Fruit fly (Drosophila melanogaster) whole organism, adult: Measurements from ENCODE around the gene eloF.

Source experiments
- CG11617 ChIP-seq: fragments of 200-800 bp; sonication (Bioruptor generic); optimal IDR thresholded peaks from 2 replicates; lab custom pipeline; 2017; ENCODE audit warnings: mild to moderate bottlenecking, missing biosample characterization, missing genetic modification reagents, missing genetic modification characterization
- CG12768 ChIP-seq: fragments of 200-800 bp; sonication (Bioruptor generic); optimal IDR thresholded peaks from 2 replicates; lab custom pipeline; 2017; ENCODE audit warnings: missing biosample characterization, missing genetic modification characterization, mild to moderate bottlenecking, moderate library complexity, missing genetic modification reagents
- CG14711 ChIP-seq: fragments of 200-800 bp; sonication (Bioruptor generic); optimal IDR thresholded peaks from 2 replicates; lab custom pipeline; 2018; ENCODE audit warnings: missing biosample characterization, mild to moderate bottlenecking, missing genetic modification characterization, moderate library complexity
- CG1620 ChIP-seq: fragments of 200-800 bp; sonication (Bioruptor generic); optimal IDR thresholded peaks from 2 replicates; lab custom pipeline; 2016; ENCODE audit warnings: missing biosample characterization, missing genetic modification characterization
- CG33017 ChIP-seq: fragments of 200-800 bp; sonication (Bioruptor generic); optimal IDR thresholded peaks from 2 replicates; lab custom pipeline; 2018; ENCODE audit warnings: missing biosample characterization, mild to moderate bottlenecking, missing genetic modification characterization, moderate library complexity
- CG5204 ChIP-seq: fragments of 200-800 bp; sonication (Bioruptor generic); optimal IDR thresholded peaks from 2 replicates; lab custom pipeline; 2016; ENCODE audit warnings: missing biosample characterization, missing genetic modification characterization
- CG7045 ChIP-seq: fragments of 200-800 bp; sonication (Bioruptor generic); optimal IDR thresholded peaks from 2 replicates; lab custom pipeline; 2017; ENCODE audit warnings: missing biosample characterization, mild to moderate bottlenecking, missing genetic modification characterization
- CG7101 ChIP-seq: fragments of 200-800 bp; sonication (Bioruptor generic); optimal IDR thresholded peaks from 2 replicates; lab custom pipeline; 2018; ENCODE audit warnings: missing biosample characterization, mild to moderate bottlenecking, missing genetic modification characterization, moderate library complexity
- Clk ChIP-seq: fragments of 200-800 bp; sonication (Bioruptor generic); optimal IDR thresholded peaks from 2 replicates; lab custom pipeline; 2017; ENCODE audit warnings: missing biosample characterization, missing genetic modification characterization
- Crg-1 ChIP-seq: fragments of 200-800 bp; sonication (Bioruptor generic); optimal IDR thresholded peaks from 2 replicates; lab custom pipeline; 2016; ENCODE audit warnings: missing biosample characterization, missing genetic modification characterization
- Hr96 ChIP-seq: fragments of 200-800 bp; sonication (Bioruptor generic); optimal IDR thresholded peaks from 2 replicates; lab custom pipeline; 2016; ENCODE audit warnings: missing biosample characterization, missing genetic modification characterization
- Mnt ChIP-seq: fragments of 200-800 bp; sonication (Bioruptor generic); optimal IDR thresholded peaks from 2 replicates; lab custom pipeline; 2016; ENCODE audit warnings: missing biosample characterization, mild to moderate bottlenecking, missing genetic modification characterization
- bab1 ChIP-seq: fragments of 200-800 bp; sonication (Bioruptor generic); optimal IDR thresholded peaks from 3 replicates; lab custom pipeline; 2019; ENCODE audit warnings: missing biosample characterization, mild to moderate bottlenecking, missing genetic modification characterization, moderate library complexity
- cic ChIP-seq: fragments of 200-800 bp; sonication (Bioruptor generic); optimal IDR thresholded peaks from 2 replicates; lab custom pipeline; 2017; ENCODE audit warnings: missing biosample characterization, mild to moderate bottlenecking, missing genetic modification characterization, moderate library complexity
- cnc ChIP-seq, 2 experiments: fragments of >200 bp; optimal IDR thresholded peaks; 2 replicates each; lab custom pipeline; 2017
- kay ChIP-seq: fragments of 200-800 bp; sonication (Bioruptor generic); peaks from one replicate; lab custom pipeline; 2016; ENCODE audit warnings: missing biosample characterization, missing genetic modification characterization, borderline replicate concordance
- ovo ChIP-seq: fragments of 200-800 bp; sonication (Bioruptor generic); optimal IDR thresholded peaks from 2 replicates; lab custom pipeline; 2016; ENCODE audit warnings: missing biosample characterization, missing genetic modification characterization
- pad ChIP-seq: fragments of 200-800 bp; sonication (Bioruptor generic); optimal IDR thresholded peaks from 3 replicates; lab custom pipeline; 2017; ENCODE audit warnings: missing biosample characterization, missing genetic modification characterization, mild to moderate bottlenecking, moderate library complexity, missing genetic modification reagents
- tj ChIP-seq: fragments of 200-800 bp; sonication (Bioruptor generic); optimal IDR thresholded peaks from 3 replicates; lab custom pipeline; 2017; ENCODE audit warnings: missing biosample characterization, mild to moderate bottlenecking, missing genetic modification characterization, moderate library complexity
- toe ChIP-seq: fragments of 200-800 bp; sonication (Bioruptor generic); optimal IDR thresholded peaks from 2 replicates; lab custom pipeline; 2016; ENCODE audit warnings: missing biosample characterization, missing genetic modification characterization

eloF gene

dm6 chr3R:9774821-9775220 is 39.1 kb upstream of the eloF start, which contains the start of gene topi:
Gene topi, plus strand, starts transcription at chr3R:9775121.
- TF ChIP-seq CG1620 (GFP tag; lab: Kevin White, UChicago) (no peak), CG7045 (GFP tag; lab: Kevin White, UChicago) (no peak), kay (GFP tag; lab: Kevin White, UChicago) (no peak), Mnt (GFP tag; lab: Kevin White, UChicago) (no peak), cnc (optimal IDR thresholded peaks at IDR 0.05; lab: Kevin White, UChicago) (no peak), tj (no peak), toe (GFP tag; lab: Kevin White, UChicago) (no peak), CG14711 (tag; lab: Kevin White, UChicago) (no peak), pad (GFP tag; lab: Kevin White, UChicago) (no peak), CG5204 (no peak)

dm6 chr3R:9777941-9778360 is 36.0 kb upstream of the eloF start, which contains the start of gene RpS29:
Gene RpS29, plus strand, starts transcription at chr3R:9778042.
- peak; percentile 83 for TF ChIP-seq CG11617
- peak; percentile 50 for TF ChIP-seq tj
- no peak for TF ChIP-seq cnc (optimal IDR thresholded peaks at IDR 0.05; lab: Kevin White, UChicago)
- TF ChIP-seq CG14711 (tag; lab: Kevin White, UChicago) = peak; percentile 69
- TF ChIP-seq Mnt (GFP tag; lab: Kevin White, UChicago) = peak; percentile 90
- peak; percentile 86 for TF ChIP-seq CG7101 (tag; lab: Kevin White, UChicago)
- TF ChIP-seq CG7045 (GFP tag; lab: Kevin White, UChicago) = peak; percentile 42
- TF ChIP-seq Clk = peak; percentile 62
- TF ChIP-seq pad (GFP tag; lab: Kevin White, UChicago) = peak; percentile 71
- peak; percentile 92 for TF ChIP-seq toe (GFP tag; lab: Kevin White, UChicago)
- TF ChIP-seq ovo (GFP tag; lab: Kevin White, UChicago) = peak; percentile 73
- peak; percentile 53 for TF ChIP-seq CG33017
- TF ChIP-seq Hr96 = peak; percentile 87
- no peak for TF ChIP-seq kay (GFP tag; lab: Kevin White, UChicago)
- TF ChIP-seq cic (GFP tag; lab: Kevin White, UChicago) = peak; percentile 74
- peak; percentile 70 for TF ChIP-seq CG12768 (GFP tag; lab: Kevin White, UChicago)
- peak; percentile 93 for TF ChIP-seq bab1 (GFP tag; lab: Kevin White, UChicago)
- peak; percentile 94 for TF ChIP-seq CG1620 (GFP tag; lab: Kevin White, UChicago)
- peak; percentile 93 for TF ChIP-seq Crg-1 (GFP tag; lab: Kevin White, UChicago)
- no peak for TF ChIP-seq CG5204

dm6 chr3R:9779764-9780163 is 34.2 kb upstream of the eloF start, which contains the start of gene CG12947:
Gene CG12947, plus strand, starts transcription at chr3R:9780064.
- TF ChIP-seq cnc (optimal IDR thresholded peaks at IDR 0.05; lab: Kevin White, UChicago) (no peak), cic (GFP tag; lab: Kevin White, UChicago) (no peak), CG33017 (no peak), pad (GFP tag; lab: Kevin White, UChicago) (no peak), Mnt (GFP tag; lab: Kevin White, UChicago) (no peak), Hr96 (no peak), toe (GFP tag; lab: Kevin White, UChicago) (no peak), CG11617 (no peak), CG14711 (tag; lab: Kevin White, UChicago) (no peak), CG12768 (GFP tag; lab: Kevin White, UChicago) (no peak), Crg-1 (GFP tag; lab: Kevin White, UChicago) (no peak), bab1 (GFP tag; lab: Kevin White, UChicago) (no peak), CG7101 (tag; lab: Kevin White, UChicago) (no peak), kay (GFP tag; lab: Kevin White, UChicago) (no peak), CG7045 (GFP tag; lab: Kevin White, UChicago) (no peak), Clk (no peak)

- TF ChIP-seq tj (no peak), CG7101 (tag; lab: Kevin White, UChicago) (peak; percentile 16), toe (GFP tag; lab: Kevin White, UChicago) (no peak), CG33017 (peak; percentile 37), kay (GFP tag; lab: Kevin White, UChicago) (no peak), bab1 (GFP tag; lab: Kevin White, UChicago) (peak; percentile 62), cic (GFP tag; lab: Kevin White, UChicago) (no peak), Hr96 (no peak), ovo (GFP tag; lab: Kevin White, UChicago) (peak; percentile 0), CG14711 (tag; lab: Kevin White, UChicago) (peak; percentile 18)
Observed at dm6 chr3R:9783240-9783917, 30.6 kb upstream of the eloF start.

- TF ChIP-seq cic (GFP tag; lab: Kevin White, UChicago) (peak; percentile 60), CG7045 (GFP tag; lab: Kevin White, UChicago) (no peak), bab1 (GFP tag; lab: Kevin White, UChicago) (peak; percentile 67), pad (GFP tag; lab: Kevin White, UChicago) (peak; percentile 3), CG7101 (tag; lab: Kevin White, UChicago) (peak; percentile 27), Mnt (GFP tag; lab: Kevin White, UChicago) (peak; percentile 51)
Observed at dm6 chr3R:9784341-9785062, 29.5 kb upstream of the eloF start, which contains the start of the genes MtnA and CG8500. Gene MtnA, minus strand, starts transcription at chr3R:9784370. Gene CG8500, plus strand, starts transcription at chr3R:9784653.
